Fruit fly (Drosophila melanogaster) whole organism, prepupa: ENCODE data around the gene CG42450.

Experiments
- CG11762 ChIP-seq: fragments of 200-800 bp; sonication (Bioruptor generic); optimal IDR thresholded peaks from 3 replicates; lab custom pipeline; 2016; ENCODE audit warnings: missing biosample characterization, missing genetic modification characterization; ENCODE audit not compliant: insufficient read depth
- CG6854 ChIP-seq: fragments of 200-800 bp; sonication (Bioruptor generic); optimal IDR thresholded peaks from 2 replicates; lab custom pipeline; 2017; ENCODE audit warnings: missing biosample characterization, mild to moderate bottlenecking, missing genetic modification characterization
- Ets96B ChIP-seq: fragments of 200-800 bp; optimal IDR thresholded peaks from 2 replicates; lab custom pipeline; 2019; ENCODE audit warnings: missing biosample characterization, mild to moderate bottlenecking, missing genetic modification characterization, moderate library complexity
- Sox102F ChIP-seq: fragments of 200-800 bp; sonication (Bioruptor generic); optimal IDR thresholded peaks from 2 replicates; lab custom pipeline; 2016; ENCODE audit warnings: missing biosample characterization, mild to moderate bottlenecking, missing genetic modification characterization

- TF ChIP-seq CG6854 (no peak), Ets96B (tag; lab: Kevin White, UChicago) (no peak), CG11762 (GFP tag; lab: Kevin White, UChicago) (no peak), Sox102F (GFP tag; lab: Kevin White, UChicago) (no peak)
Observed at dm6 chrX:18780260-18780659, 32.8 kb upstream of the CG42450 start.
